Fruit fly (Drosophila melanogaster): ENCODE results near the gene sbm.

The sbm gene

dm6 chrX:14627080-14627796, 24.9 kb upstream of the sbm start (continued):
- TF ChIP-seq btn (GFP tag; optimal IDR thresholded peaks at IDR 0.05) (peak; percentile 41), org-1 (GFP tag; optimal IDR thresholded peaks at IDR 0.05) (peak; percentile 84), Lhr (GFP tag; optimal IDR thresholded peaks at IDR 0.05) (peak; percentile 64), Dek (tag; optimal IDR thresholded peaks at IDR 0.05) (peak; percentile 58), CG7839 (tag; optimal IDR thresholded peaks at IDR 0.05) (peak; percentile 90), CG14050 (GFP tag; IDR thresholded peaks at IDR 0.05) (peak; percentile 60), CG3065 (GFP tag; optimal IDR thresholded peaks at IDR 0.05) (peak; percentile 14), Neu2 (GFP tag; optimal IDR thresholded peaks at IDR 0.05; ENCODE audit: borderline replicate concordance) (peak; percentile 29), vfl (GFP tag; optimal IDR thresholded peaks at IDR 0.05) (peak; percentile 15), CG8089 (GFP tag; optimal IDR thresholded peaks at IDR 0.05) (peak; percentile 29), CG3163 (GFP tag; optimal IDR thresholded peaks at IDR 0.05) (peak; percentile 22), CG1529 (GFP tag; optimal IDR thresholded peaks at IDR 0.05) (peak; percentile 83), CG31388 (GFP tag; optimal IDR thresholded peaks at IDR 0.05) (peak; percentile 47), CG2889 (GFP tag; IDR thresholded peaks at IDR 0.05) (no peak), Poxn (GFP tag; IDR thresholded peaks at IDR 0.05) (no peak), Spps (tag; optimal IDR thresholded peaks at IDR 0.05) (peak; percentile 90), schlank (tag; optimal IDR thresholded peaks at IDR 0.05) (no peak), CG14965 (GFP tag; optimal IDR thresholded peaks at IDR 0.05; ENCODE audit: borderline replicate concordance) (no peak), sug (tag; optimal IDR thresholded peaks at IDR 0.05) (peak; percentile 15), CG11723 (GFP tag; optimal IDR thresholded peaks at IDR 0.05) (peak; percentile 32), CG15696 (tag; optimal IDR thresholded peaks at IDR 0.05) (peak; percentile 94), GATAe (GFP tag; conservative IDR thresholded peaks at IDR 0.05) (no peak), CG2116 (GFP tag; optimal IDR thresholded peaks at IDR 0.05) (peak; percentile 51), zen (tag; optimal IDR thresholded peaks at IDR 0.05) (peak; percentile 93), rib (GFP tag; IDR thresholded peaks at IDR 0.05) (no peak), oc (tag; optimal IDR thresholded peaks at IDR 0.05) (peak; percentile 87), MTF-1 (GFP tag; optimal IDR thresholded peaks at IDR 0.05; ENCODE audit: borderline replicate concordance) (peak; percentile 34), CG18764 (GFP tag; optimal IDR thresholded peaks at IDR 0.05) (peak; percentile 49), ato (GFP tag; IDR thresholded peaks at IDR 0.05; ENCODE audit: partially characterized antibody) (no peak), gt (GFP tag; IDR thresholded peaks at IDR 0.05) (no peak; the same call in 1 of the 2 replicates), sna (GFP tag; IDR thresholded peaks at IDR 0.05; ENCODE audit: partially characterized antibody) (no peak), BtbVII (GFP tag; optimal IDR thresholded peaks at IDR 0.05) (peak; percentile 30), CG9797 (GFP tag; optimal IDR thresholded peaks at IDR 0.05) (peak; percentile 13), maf-S (GFP tag; optimal IDR thresholded peaks at IDR 0.05) (peak; percentile 11), nmo (GFP tag; optimal IDR thresholded peaks at IDR 0.05) (peak; percentile 93), exex (tag; optimal IDR thresholded peaks at IDR 0.05) (no peak), CG3726 (GFP tag; IDR thresholded peaks at IDR 0.05) (peak; percentile 68; the same call in 2 of the 3 replicates), CG12236 (GFP tag; optimal IDR thresholded peaks at IDR 0.05) (peak; percentile 61), Atf6 (GFP tag; IDR thresholded peaks at IDR 0.05) (peak; percentile 14; the same call in 1 of the 2 replicates), D19A (tag; optimal IDR thresholded peaks at IDR 0.05) (peak; percentile 87), mirr (GFP tag; optimal IDR thresholded peaks at IDR 0.05) (no peak), CG10462 (GFP tag; optimal IDR thresholded peaks at IDR 0.05) (peak; percentile 70), bbx (GFP tag; IDR thresholded peaks at IDR 0.05; ENCODE audit: partially characterized antibody) (no peak), CG5953 (GFP tag; IDR thresholded peaks at IDR 0.05) (peak; percentile 62; the same call in 1 of the 2 replicates), kah (GFP tag; optimal IDR thresholded peaks at IDR 0.05) (peak; percentile 48), salm (tag; optimal IDR thresholded peaks at IDR 0.05) (peak; percentile 69), odd (GFP tag; optimal IDR thresholded peaks at IDR 0.05) (peak; percentile 56), Dref (GFP tag; IDR thresholded peaks at IDR 0.05) (no peak), CG12155 (GFP tag; optimal IDR thresholded peaks at IDR 0.05) (peak; percentile 75)
